Worm (Caenorhabditis elegans) whole organism, midembryonic: Measurements from ENCODE around the gene R10D12.6.

Experiments used
- T22C8.4 ChIP-seq: fragments of 200-800 bp; sonication (Bioruptor generic); IDR thresholded peaks from 2 replicates; pipeline ENCODE4 v1.3.6; 2022; ENCODE audit warnings: missing genetic modification characterization, missing compliant biosample characterization
- cog-1 ChIP-seq: sonication (generic microtip); optimal IDR thresholded peaks from 2 replicates; lab custom pipeline; 2016; ENCODE audit warnings: missing genetic modification characterization, missing compliant biosample characterization
- flt-1 ChIP-seq: fragments of 200-800 bp; sonication (Bioruptor generic); IDR thresholded peaks from 2 replicates; pipeline ENCODE4 v1.3.6; 2022; ENCODE audit warnings: missing genetic modification characterization, missing compliant biosample characterization
- klf-2 ChIP-seq: fragments of 200-800 bp; sonication (Bioruptor generic); conservative IDR thresholded peaks from 2 replicates; pipeline ENCODE4 v1.3.6; 2022; ENCODE audit warnings: missing genetic modification reagents, missing genetic modification characterization, missing compliant biosample characterization
- med-1 ChIP-seq: sonication (generic microtip); optimal IDR thresholded peaks from 2 replicates; lab custom pipeline; 2017; ENCODE audit warnings: missing genetic modification characterization, mild to moderate bottlenecking, missing compliant biosample characterization, antibody characterized with exemption, missing genetic modification reagents; ENCODE audit not compliant: insufficient read depth
- ref-1 ChIP-seq: fragments of 200-800 bp; sonication (Bioruptor generic); conservative IDR thresholded peaks from 2 replicates; pipeline ENCODE4 v1.3.6; 2022; ENCODE audit warnings: missing genetic modification reagents, missing genetic modification characterization, missing compliant biosample characterization
- tab-1 ChIP-seq: fragments of 200-800 bp; sonication (Bioruptor generic); IDR thresholded peaks from 2 replicates; pipeline ENCODE4 v1.3.6; 2022; ENCODE audit warnings: missing genetic modification characterization, missing compliant biosample characterization
- ztf-23 ChIP-seq: fragments of 200-800 bp; sonication (Bioruptor generic); IDR thresholded peaks from 2 replicates; pipeline ENCODE4 v1.3.6; 2022; ENCODE audit warnings: missing genetic modification reagents, missing genetic modification characterization, missing compliant biosample characterization
- ztf-29 ChIP-seq: fragments of 200-800 bp; sonication (Bioruptor generic); IDR thresholded peaks from 2 replicates; pipeline ENCODE4 v1.3.6; 2022; ENCODE audit warnings: missing genetic modification reagents, missing genetic modification characterization, missing compliant biosample characterization

Gene R10D12.6

DNA sequence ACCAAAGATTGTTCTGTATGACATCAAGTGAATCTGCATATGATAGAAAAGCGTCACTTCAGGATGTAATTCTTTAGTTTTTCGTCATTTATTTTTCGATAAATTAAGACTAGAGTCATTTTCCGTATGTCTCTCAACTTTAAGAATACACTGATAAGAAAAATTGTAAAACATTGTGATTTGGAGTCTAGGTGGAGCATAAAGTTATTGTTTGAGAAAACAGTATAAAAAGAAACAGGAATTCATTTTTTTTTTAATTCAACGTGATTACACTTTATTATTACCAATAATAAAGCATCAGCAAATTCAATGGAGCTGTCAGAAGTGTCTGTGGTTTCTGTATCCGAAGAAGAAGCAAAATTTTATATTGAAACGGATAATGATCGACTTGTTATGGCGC is at the start of gene R10D12.6:
Gene R10D12.6 (plus strand): TSS at position 301 of the 400 bp plus-strand sequence.
- TF ChIP-seq ztf-29 (GFP tag; lab: Robert Waterston, UW) (no peak), T22C8.4 (GFP tag; lab: Robert Waterston, UW) (no peak), med-1 (no peak), tab-1 (GFP tag; lab: Robert Waterston, UW) (no peak), ztf-23 (no peak), flt-1 (GFP tag; lab: Robert Waterston, UW) (no peak), cog-1 (tag; lab: Kevin White, UChicago) (no peak)

DNA sequence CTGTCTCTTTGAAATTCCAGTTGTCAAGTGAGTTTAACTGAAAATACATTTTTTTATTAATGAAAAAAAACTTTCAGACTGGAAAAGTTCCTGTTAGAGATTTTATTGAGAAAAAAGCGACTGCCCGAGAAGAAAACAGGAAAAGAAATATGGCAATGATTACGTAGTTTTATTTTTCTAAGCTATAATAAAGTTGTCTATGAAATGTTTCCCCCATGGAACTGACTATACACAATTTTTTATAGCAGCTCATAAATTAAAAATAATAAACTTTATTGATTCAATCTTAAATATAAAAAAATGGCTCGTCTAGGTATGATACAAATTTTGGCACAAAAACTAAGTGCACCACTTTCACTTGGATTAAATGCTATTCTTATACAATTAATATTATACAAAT is 46.6 kb upstream of the R10D12.6 start, which contains the start of gene C06B3.1:
Gene C06B3.1 (plus strand): TSS at position 301 of the 400 bp plus-strand sequence.
- TF ChIP-seq klf-2 (GFP tag; lab: Robert Waterston, UW) (no peak), T22C8.4 (GFP tag; lab: Robert Waterston, UW) (no peak), tab-1 (GFP tag; lab: Robert Waterston, UW) (no peak), ztf-29 (GFP tag; lab: Robert Waterston, UW) (no peak), ref-1 (GFP tag; lab: Robert Waterston, UW) (no peak), flt-1 (GFP tag; lab: Robert Waterston, UW) (no peak), cog-1 (tag; lab: Kevin White, UChicago) (no peak), ztf-23 (no peak), med-1 (no peak)

DNA sequence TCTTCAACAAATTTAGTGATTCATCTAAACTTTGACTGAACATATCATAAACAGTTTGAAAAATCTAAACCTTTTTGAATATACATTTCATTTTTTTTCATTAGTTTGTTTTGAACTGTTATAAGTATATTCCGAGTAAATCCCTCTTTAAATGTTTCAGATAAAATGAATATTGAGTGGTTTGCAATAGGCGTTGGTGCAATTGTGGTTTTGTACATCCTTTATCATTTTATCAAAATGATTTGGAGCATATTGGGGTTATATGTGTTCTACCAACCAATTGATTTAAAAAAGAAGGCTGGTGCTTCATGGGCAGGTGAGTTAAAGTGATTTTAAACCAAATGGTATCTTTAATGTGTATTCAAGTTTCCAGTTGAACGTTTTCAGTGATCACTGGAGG is 44.7 kb upstream of the R10D12.6 start, which contains the start of gene stdh-3:
Gene stdh-3 (plus strand): TSS at position 166 of the 400 bp plus-strand sequence.
- TF ChIP-seq tab-1 (GFP tag; lab: Robert Waterston, UW) (no peak), med-1 (no peak), ref-1 (GFP tag; lab: Robert Waterston, UW) (no peak), T22C8.4 (GFP tag; lab: Robert Waterston, UW) (no peak), klf-2 (GFP tag; lab: Robert Waterston, UW) (no peak), flt-1 (GFP tag; lab: Robert Waterston, UW) (no peak), ztf-23 (no peak), cog-1 (tag; lab: Kevin White, UChicago) (no peak), ztf-29 (GFP tag; lab: Robert Waterston, UW) (no peak)

DNA sequence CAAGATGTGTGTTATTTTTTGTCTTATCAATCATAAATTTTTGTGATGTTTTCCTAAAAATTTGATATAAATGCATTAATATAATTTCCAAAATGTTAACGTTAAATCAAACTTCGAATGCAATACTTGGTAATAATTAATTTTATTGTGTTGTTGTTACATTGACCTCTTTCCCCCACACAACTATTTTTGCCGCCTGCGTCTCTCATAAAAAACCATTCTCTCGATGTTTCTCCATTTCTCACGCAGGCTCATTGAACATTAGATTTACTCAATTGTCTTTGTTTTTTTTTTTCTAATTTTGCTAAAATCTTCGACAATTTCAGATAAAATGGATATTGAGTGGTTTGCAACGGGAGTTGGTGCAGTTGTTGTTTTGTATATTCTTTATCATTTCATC is 42.9 kb upstream of the R10D12.6 start, which contains the start of gene stdh-1:
Gene stdh-1 (plus strand): TSS at position 327 of the 400 bp plus-strand sequence.
- TF ChIP-seq flt-1 (GFP tag; lab: Robert Waterston, UW) (no peak), cog-1 (tag; lab: Kevin White, UChicago) (peak; percentile 20)

DNA sequence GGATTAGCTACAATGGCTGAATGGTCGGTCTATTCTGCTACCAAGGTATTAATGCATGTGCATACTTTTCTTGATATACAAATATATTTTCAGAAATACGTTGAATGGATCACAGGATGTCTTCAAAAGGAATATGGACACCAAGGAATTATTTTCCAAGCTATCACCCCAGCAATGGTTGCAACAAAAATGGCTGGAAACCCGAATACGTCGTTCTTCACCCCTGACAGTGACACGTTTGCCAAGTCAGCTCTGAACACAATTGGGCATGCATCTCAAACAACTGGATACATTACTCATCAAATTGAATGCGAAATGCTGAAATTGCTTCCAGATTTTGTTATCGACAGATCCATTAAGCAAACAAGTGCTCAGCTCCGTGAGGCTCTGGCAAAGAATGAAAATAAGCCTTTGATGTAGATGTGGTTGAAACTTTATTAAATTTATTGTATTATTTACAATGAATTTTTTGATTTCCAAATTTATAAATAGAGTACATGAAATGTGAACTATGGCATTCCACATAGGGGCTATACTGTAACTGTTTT is 41.5 kb upstream of the R10D12.6 start:
- TF ChIP-seq T22C8.4 (GFP tag; lab: Robert Waterston, UW) = no peak
- TF ChIP-seq ztf-29 (GFP tag; lab: Robert Waterston, UW) = no peak
- TF ChIP-seq med-1 = no peak
- TF ChIP-seq ref-1 (GFP tag; lab: Robert Waterston, UW) = no peak
- TF ChIP-seq klf-2 (GFP tag; lab: Robert Waterston, UW) = no peak
- no peak for TF ChIP-seq tab-1 (GFP tag; lab: Robert Waterston, UW)
- TF ChIP-seq cog-1 (tag; lab: Kevin White, UChicago) = no peak
- no peak for TF ChIP-seq ztf-23
- TF ChIP-seq flt-1 (GFP tag; lab: Robert Waterston, UW) = no peak

DNA sequence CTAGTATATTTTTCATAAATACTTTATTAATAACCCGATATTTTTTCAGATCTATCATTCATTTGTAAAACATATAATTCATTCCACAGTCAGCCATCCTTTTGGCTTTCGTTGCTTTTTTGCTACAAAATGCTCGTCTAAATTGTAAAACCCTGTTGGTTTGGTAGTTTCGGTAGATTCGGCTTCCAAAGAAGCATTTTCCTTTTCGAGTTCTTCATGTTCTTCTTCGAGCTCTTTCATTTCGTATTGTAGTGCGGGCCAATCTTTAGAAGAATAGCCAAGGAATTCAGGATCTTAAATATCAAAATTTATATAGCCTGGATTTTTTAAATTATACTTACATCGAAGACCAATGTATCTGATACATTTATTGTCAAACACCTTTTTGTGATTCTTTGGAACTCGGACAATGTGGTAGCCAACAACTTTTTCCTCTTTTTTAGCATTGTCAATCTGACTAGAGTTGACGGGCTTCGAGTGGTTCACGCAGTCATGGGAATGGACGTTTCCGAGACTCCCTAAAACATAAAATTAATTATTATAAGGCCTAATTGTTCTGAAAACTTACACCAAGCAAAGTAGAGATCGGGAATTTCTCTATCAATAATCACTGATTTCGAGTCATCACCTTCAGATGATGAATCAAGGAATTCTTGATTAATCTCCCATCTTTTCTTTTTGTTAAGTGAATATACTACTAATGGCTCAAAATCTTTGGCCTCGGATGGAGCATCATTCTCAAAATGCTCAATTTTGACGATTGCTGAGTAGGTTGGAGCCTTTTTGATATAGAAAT is 40.8 kb upstream of the R10D12.6 start:
- no peak for TF ChIP-seq ref-1 (GFP tag; lab: Robert Waterston, UW)
- TF ChIP-seq cog-1 (tag; lab: Kevin White, UChicago) = no peak
- TF ChIP-seq ztf-23 = no peak
- no peak for TF ChIP-seq med-1
- no peak for TF ChIP-seq flt-1 (GFP tag; lab: Robert Waterston, UW)
- TF ChIP-seq tab-1 (GFP tag; lab: Robert Waterston, UW) = no peak
- TF ChIP-seq klf-2 (GFP tag; lab: Robert Waterston, UW) = no peak
- TF ChIP-seq T22C8.4 (GFP tag; lab: Robert Waterston, UW) = no peak
- TF ChIP-seq ztf-29 (GFP tag; lab: Robert Waterston, UW) = no peak

DNA sequence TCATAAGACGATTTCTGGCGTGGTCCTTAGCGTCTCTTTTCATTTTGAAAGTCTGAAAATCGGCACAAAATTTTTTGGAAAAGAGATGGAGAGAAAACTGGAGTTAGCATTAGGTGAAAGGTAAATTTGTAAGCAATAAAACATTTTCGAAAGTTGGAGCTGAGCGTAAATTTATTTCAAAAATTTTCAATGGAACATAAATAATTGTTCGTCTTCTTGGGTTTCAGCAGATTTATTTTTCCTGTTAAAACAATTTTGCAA is 40.3 kb upstream of the R10D12.6 start, which contains the start of gene C06B3.6:
Gene C06B3.6 (minus strand): TSS at position 52 of the 261 bp plus-strand sequence.
- no peak for TF ChIP-seq cog-1 (tag; lab: Kevin White, UChicago)

DNA sequence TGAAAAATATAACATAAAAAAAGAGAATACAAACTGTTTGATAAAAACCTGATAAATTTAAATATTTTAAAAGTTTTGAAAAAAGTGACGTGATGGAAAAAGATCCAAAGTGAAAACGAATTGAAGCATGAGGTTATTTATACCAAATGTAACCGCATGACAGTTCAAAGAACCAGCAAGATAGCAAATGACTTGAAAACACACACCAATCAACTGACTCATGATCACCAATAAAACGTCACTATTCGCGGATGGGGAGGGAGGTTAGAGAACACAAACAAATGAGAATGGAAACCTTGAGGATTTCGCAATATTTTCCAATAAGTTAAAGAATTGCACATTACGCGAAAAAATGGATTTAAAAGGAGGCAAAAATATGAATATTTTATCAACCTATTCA is 39.7 kb upstream of the R10D12.6 start, which contains the start of gene C06B3.7:
Gene C06B3.7 (plus strand): TSS at position 287 of the 400 bp plus-strand sequence.
- TF ChIP-seq T22C8.4 (GFP tag; lab: Robert Waterston, UW) (no peak), tab-1 (GFP tag; lab: Robert Waterston, UW) (no peak), cog-1 (tag; lab: Kevin White, UChicago) (no peak), flt-1 (GFP tag; lab: Robert Waterston, UW) (no peak), ztf-23 (no peak), klf-2 (GFP tag; lab: Robert Waterston, UW) (no peak), med-1 (no peak), ztf-29 (GFP tag; lab: Robert Waterston, UW) (no peak), ref-1 (GFP tag; lab: Robert Waterston, UW) (no peak)

DNA sequence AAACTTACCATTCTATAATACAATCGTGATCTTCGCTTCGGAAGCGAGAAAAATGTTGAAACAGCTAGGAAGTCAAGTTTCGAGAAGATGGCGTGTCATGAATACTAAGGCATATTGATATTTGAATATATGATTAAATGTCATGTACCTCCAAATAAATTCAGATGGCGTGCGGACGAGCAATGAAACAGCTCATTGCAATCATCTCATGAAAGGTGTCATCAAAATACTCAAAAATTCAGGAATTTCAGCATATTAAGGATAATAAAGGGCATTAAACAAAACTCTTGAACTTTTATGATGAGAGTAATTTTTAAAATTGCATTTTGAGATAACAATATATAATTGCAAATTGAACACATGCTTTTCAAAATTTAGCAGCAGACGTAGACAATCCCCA is 33.7 kb upstream of the R10D12.6 start, which contains the start of gene gcy-32:
Gene gcy-32 (minus strand): TSS at position 101 of the 400 bp plus-strand sequence.
- TF ChIP-seq T22C8.4 (GFP tag; lab: Robert Waterston, UW) (no peak), klf-2 (GFP tag; lab: Robert Waterston, UW) (no peak), tab-1 (GFP tag; lab: Robert Waterston, UW) (no peak), ztf-23 (no peak), ztf-29 (GFP tag; lab: Robert Waterston, UW) (no peak), flt-1 (GFP tag; lab: Robert Waterston, UW) (no peak), cog-1 (tag; lab: Kevin White, UChicago) (no peak), ref-1 (GFP tag; lab: Robert Waterston, UW) (no peak), med-1 (no peak)
